Fruit fly (Drosophila melanogaster) whole organism, embryonic: Measurements from ENCODE around the gene CG1273.
A peak's percentile ranks its signal among the peaks of the same experiment; 100 is the strongest.

ENCODE experiments used
- Awh ChIP-seq: fragments of 200-800 bp; sonication (Bioruptor generic); IDR thresholded peaks from 2 replicates; pipeline ENCODE4, ENCODE4 v1.3.6; 2022; ENCODE audit warnings: missing biosample characterization, missing genetic modification characterization
- BtbVII ChIP-seq: fragments of 200-800 bp; sonication (Bioruptor generic); optimal IDR thresholded peaks from 3 replicates; lab custom pipeline; 2017; ENCODE audit warnings: missing biosample characterization, mild to moderate bottlenecking, missing genetic modification characterization
- CG10209 ChIP-seq: fragments of 200-800 bp; sonication (Bioruptor generic); optimal IDR thresholded peaks from 3 replicates; lab custom pipeline; 2017; ENCODE audit warnings: missing biosample characterization, mild to moderate bottlenecking, missing genetic modification characterization, missing genetic modification reagents
- CG11247 ChIP-seq: fragments of 200-800 bp; sonication (Bioruptor generic); IDR thresholded peaks from 2 replicates; pipeline ENCODE4 v1.3.6; 2022; ENCODE audit warnings: missing biosample characterization, missing genetic modification characterization
- CG15269 ChIP-seq: fragments of 200-800 bp; sonication (Bioruptor generic); optimal IDR thresholded peaks from 2 replicates; lab custom pipeline; 2018; ENCODE audit warnings: missing biosample characterization, mild to moderate bottlenecking, missing genetic modification characterization, moderate library complexity
- CG17568 ChIP-seq: fragments of 200-800 bp; sonication (Bioruptor generic); optimal IDR thresholded peaks from 2 replicates; lab custom pipeline; 2018; ENCODE audit warnings: missing biosample characterization, mild to moderate bottlenecking, missing genetic modification characterization, moderate library complexity
- CG2202 ChIP-seq: fragments of 200-800 bp; sonication (Bioruptor generic); optimal IDR thresholded peaks from 2 replicates; lab custom pipeline; 2018; ENCODE audit warnings: missing biosample characterization, mild to moderate bottlenecking, missing genetic modification characterization
- CG30020 ChIP-seq: fragments of 200-800 bp; optimal IDR thresholded peaks from 2 replicates; lab custom pipeline; 2019; ENCODE audit warnings: missing biosample characterization, mild to moderate bottlenecking, missing genetic modification characterization, moderate library complexity
- CG31388 ChIP-seq: fragments of 200-800 bp; sonication (Bioruptor generic); optimal IDR thresholded peaks from 2 replicates; lab custom pipeline; 2016; ENCODE audit warnings: missing biosample characterization, missing genetic modification characterization
- CG3995 ChIP-seq: fragments of 200-800 bp; sonication (Bioruptor generic); optimal IDR thresholded peaks from 3 replicates; lab custom pipeline; 2016; ENCODE audit warnings: missing biosample characterization, missing genetic modification characterization
- CG4328 ChIP-seq: fragments of 200-800 bp; sonication (Bioruptor generic); optimal IDR thresholded peaks from 3 replicates; lab custom pipeline; 2017; ENCODE audit warnings: missing biosample characterization, missing genetic modification reagents, missing genetic modification characterization
- CG4404 ChIP-seq: fragments of 200-800 bp; sonication (Bioruptor generic); IDR thresholded peaks from 2 replicates; pipeline ENCODE4 v1.3.6; 2022; ENCODE audit warnings: missing biosample characterization, missing genetic modification characterization
- CG4820 ChIP-seq: fragments of 200-800 bp; sonication (Bioruptor generic); optimal IDR thresholded peaks from 3 replicates; lab custom pipeline; 2016; ENCODE audit warnings: missing biosample characterization, missing genetic modification characterization
- CG5953 ChIP-seq: fragments of 200-800 bp; sonication (Bioruptor generic); IDR thresholded peaks from 2 replicates; pipeline ENCODE4 v1.3.6; 2022; ENCODE audit warnings: missing biosample characterization, missing genetic modification characterization
- CG7271 ChIP-seq: fragments of 200-800 bp; sonication (Bioruptor generic); optimal IDR thresholded peaks from 2 replicates; lab custom pipeline; 2018; ENCODE audit warnings: missing biosample characterization, mild to moderate bottlenecking, missing genetic modification characterization, moderate library complexity
- CG7372 ChIP-seq: fragments of 200-800 bp; sonication (Bioruptor generic); IDR thresholded peaks from 2 replicates; pipeline ENCODE4 v1.3.6; 2022; ENCODE audit warnings: missing biosample characterization, missing genetic modification characterization
- CG9932 ChIP-seq: fragments of 200-800 bp; sonication (Bioruptor generic); IDR thresholded peaks from 2 replicates; pipeline ENCODE4 v1.3.6; 2022; ENCODE audit warnings: missing biosample characterization, missing genetic modification characterization
- D ChIP-seq, 2 experiments: fragments of 200-800 bp in 1 of 2; fragments of >200 bp in 1 of 2; sonication (Bioruptor generic) in 1 of 2; optimal IDR thresholded peaks; 2 replicates in 1 of 2; 3 replicates in 1 of 2; lab custom pipeline; 2017; ENCODE audit warnings: mild to moderate bottlenecking in 1 of 2, missing biosample characterization in 1 of 2, missing genetic modification characterization in 1 of 2, missing genetic modification reagents in 1 of 2
- Dip2 ChIP-seq: fragments of 200-800 bp; sonication (Bioruptor generic); IDR thresholded peaks from 2 replicates; pipeline ENCODE4 v1.3.6; 2022; ENCODE audit warnings: missing biosample characterization, missing genetic modification characterization
- Gsc ChIP-seq: fragments of 200-800 bp; sonication (Bioruptor generic); IDR thresholded peaks from 2 replicates; pipeline ENCODE4 v1.3.6; 2022; ENCODE audit warnings: missing biosample characterization, missing genetic modification characterization
- Hmr ChIP-seq: fragments of 200-800 bp; sonication (Bioruptor generic); optimal IDR thresholded peaks from 3 replicates; lab custom pipeline; 2017; ENCODE audit warnings: mild to moderate bottlenecking, missing biosample characterization, missing genetic modification reagents, missing genetic modification characterization
- Hr3 ChIP-seq: fragments of 200-800 bp; sonication (Bioruptor generic); optimal IDR thresholded peaks from 3 replicates; lab custom pipeline; 2016; ENCODE audit warnings: missing biosample characterization, missing genetic modification characterization
- Hr78 ChIP-seq, 2 experiments: fragments of 200-800 bp in 1 of 2; fragments of >200 bp in 1 of 2; sonication (Bioruptor generic) in 1 of 2; optimal IDR thresholded peaks; 2 replicates each; lab custom pipeline; 2017 to 2019; ENCODE audit warnings: missing biosample characterization in 2 of 2, missing genetic modification characterization in 2 of 2, mild to moderate bottlenecking in 1 of 2, moderate library complexity in 1 of 2
- Lpt ChIP-seq: fragments of >200 bp; optimal IDR thresholded peaks from 2 replicates; lab custom pipeline; 2018; ENCODE audit warnings: missing biosample characterization, missing genetic modification characterization
- MTF-1 ChIP-seq: fragments of 200-800 bp; sonication (Bioruptor generic); optimal IDR thresholded peaks from 2 replicates; lab custom pipeline; 2018; ENCODE audit warnings: missing biosample characterization, mild to moderate bottlenecking, missing genetic modification characterization, borderline replicate concordance
- NfI ChIP-seq: fragments of 200-800 bp; sonication (Bioruptor generic); optimal IDR thresholded peaks from 3 replicates; lab custom pipeline; 2018; ENCODE audit warnings: missing biosample characterization, mild to moderate bottlenecking, missing genetic modification characterization, moderate library complexity
- Oli ChIP-seq: fragments of 200-800 bp; sonication (Bioruptor generic); optimal IDR thresholded peaks from 2 replicates; lab custom pipeline; 2018; ENCODE audit warnings: missing biosample characterization, mild to moderate bottlenecking, missing genetic modification characterization, moderate library complexity
- Rfx ChIP-seq: fragments of 200-800 bp; sonication (Bioruptor generic); IDR thresholded peaks from 2 replicates; pipeline ENCODE4 v1.3.6; 2022; ENCODE audit warnings: missing biosample characterization, missing genetic modification characterization
- Sin3A ChIP-seq: fragments of >200 bp; optimal IDR thresholded peaks from 2 replicates; lab custom pipeline; 2018
- Stat92E ChIP-seq, 3 experiments: fragments of >200 bp in 2 of 3; fragments of 200-800 bp in 1 of 3; sonication (Bioruptor generic) in 1 of 3; optimal IDR thresholded peaks; 2 replicates each; lab custom pipeline; 2017 to 2019; ENCODE audit warnings: missing biosample characterization in 3 of 3, missing genetic modification characterization in 3 of 3, mild to moderate bottlenecking in 1 of 3, moderate library complexity in 1 of 3
- Taf1 ChIP-seq: fragments of 200-800 bp; sonication (Bioruptor generic); IDR thresholded peaks from 2 replicates; pipeline ENCODE4 v1.3.6; 2022; ENCODE audit warnings: missing biosample characterization, missing genetic modification characterization
- cwo ChIP-seq: fragments of 200-800 bp; sonication (Bioruptor generic); optimal IDR thresholded peaks from 3 replicates; lab custom pipeline; 2017; ENCODE audit warnings: missing biosample characterization, missing genetic modification characterization, mild to moderate bottlenecking, moderate library complexity, missing genetic modification reagents
- fd96Cb ChIP-seq: fragments of 200-800 bp; sonication (Bioruptor generic); optimal IDR thresholded peaks from 2 replicates; lab custom pipeline; 2018; ENCODE audit warnings: missing biosample characterization, mild to moderate bottlenecking, missing genetic modification characterization, moderate library complexity
- gce ChIP-seq: fragments of 200-800 bp; sonication (Bioruptor generic); IDR thresholded peaks from 3 replicates; pipeline ENCODE4 v1.3.6; 2022; ENCODE audit warnings: missing biosample characterization, missing genetic modification characterization
- gt ChIP-seq: fragments of 200-800 bp; sonication (Bioruptor generic); IDR thresholded peaks from 2 replicates; pipeline ENCODE4 v1.3.6; 2022; ENCODE audit warnings: missing biosample characterization, missing genetic modification characterization
- nerfin-2 ChIP-seq: fragments of 200-800 bp; sonication (Bioruptor generic); IDR thresholded peaks from 2 replicates; pipeline ENCODE4 v1.3.6; 2022; ENCODE audit warnings: missing biosample characterization, missing genetic modification characterization; ENCODE audit not compliant: partially characterized antibody
- nom ChIP-seq: fragments of 200-800 bp; sonication (Bioruptor generic); optimal IDR thresholded peaks from 2 replicates; lab custom pipeline; 2017; ENCODE audit warnings: missing biosample characterization, missing genetic modification characterization, mild to moderate bottlenecking, moderate library complexity, missing genetic modification reagents
- oc ChIP-seq: fragments of 200-800 bp; sonication (Bioruptor generic); optimal IDR thresholded peaks from 2 replicates; lab custom pipeline; 2018; ENCODE audit warnings: missing biosample characterization, mild to moderate bottlenecking, missing genetic modification characterization, moderate library complexity
- pan ChIP-seq, 4 experiments: fragments of >200 bp in 3 of 4; fragments of 200-800 bp in 1 of 4; sonication (Bioruptor generic) in 1 of 4; optimal IDR thresholded peaks in 3 of 4; IDR thresholded peaks in 1 of 4; 2 replicates each; pipeline versions ENCODE4 v1.3.6 to Lab custom; 2017 to 2022; ENCODE audit warnings: missing biosample characterization in 2 of 4, missing genetic modification characterization in 2 of 4, mixed read lengths in 1 of 4
- run ChIP-seq: fragments of 200-800 bp; sonication (Bioruptor generic); optimal IDR thresholded peaks from 3 replicates; lab custom pipeline; 2018; ENCODE audit warnings: missing biosample characterization, mild to moderate bottlenecking, missing genetic modification characterization
- so ChIP-seq: fragments of 200-800 bp; sonication (Bioruptor generic); IDR thresholded peaks from 3 replicates; pipeline ENCODE4 v1.3.6; 2022; ENCODE audit warnings: missing biosample characterization, missing genetic modification characterization
- stc ChIP-seq: fragments of 200-800 bp; sonication (Bioruptor generic); IDR thresholded peaks from 2 replicates; pipeline ENCODE4 v1.3.6; 2022; ENCODE audit warnings: missing biosample characterization, missing genetic modification characterization
- tgo ChIP-seq: fragments of 200-800 bp; sonication (Bioruptor generic); IDR thresholded peaks from 3 replicates; pipeline ENCODE4 v1.3.6; 2022; ENCODE audit warnings: missing biosample characterization, missing genetic modification characterization
- twi ChIP-seq: fragments of 200-800 bp; optimal IDR thresholded peaks from 2 replicates; lab custom pipeline; 2019; ENCODE audit warnings: missing biosample characterization, mild to moderate bottlenecking, missing genetic modification characterization, moderate library complexity
- vnd ChIP-seq: fragments of 200-800 bp; sonication (Bioruptor generic); IDR thresholded peaks from 3 replicates; pipeline ENCODE4 v1.3.6; 2022; ENCODE audit warnings: missing biosample characterization, missing genetic modification characterization; ENCODE audit not compliant: partially characterized antibody
- wdn ChIP-seq: fragments of 200-800 bp; sonication (Bioruptor generic); IDR thresholded peaks from 2 replicates; pipeline ENCODE4 v1.3.6; 2022; ENCODE audit warnings: missing biosample characterization, missing genetic modification characterization
- wek ChIP-seq: fragments of 200-800 bp; sonication (Bioruptor generic); optimal IDR thresholded peaks from 3 replicates; lab custom pipeline; 2018; ENCODE audit warnings: missing biosample characterization, mild to moderate bottlenecking, missing genetic modification characterization, moderate library complexity
- zfh2 ChIP-seq: fragments of 200-800 bp; sonication (Bioruptor generic); optimal IDR thresholded peaks from 2 replicates; lab custom pipeline; 2016; ENCODE audit warnings: missing biosample characterization, missing genetic modification characterization

CG1273 gene

DNA sequence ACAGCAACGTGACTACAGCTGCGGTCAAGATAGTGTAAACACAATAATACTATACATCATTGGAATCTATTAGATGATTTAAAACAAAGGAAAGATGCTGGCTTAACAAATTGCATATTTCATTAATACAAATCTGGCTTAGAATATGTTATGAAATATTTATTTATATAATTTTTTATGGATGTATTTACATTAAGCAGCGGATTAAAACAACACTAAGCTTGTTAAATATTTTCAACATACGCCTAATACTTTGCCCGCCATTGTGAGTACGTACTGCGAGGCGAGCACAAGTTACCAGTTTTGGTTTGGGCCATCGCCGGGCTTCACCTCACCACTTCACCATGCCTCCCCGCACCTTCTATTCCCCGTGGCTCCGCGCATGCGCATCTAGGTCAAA lies 6.4 kb downstream of the CG1273 start (continued):
- TF ChIP-seq wek (no peak), CG3995 (GFP tag; lab: Kevin White, UChicago) (peak; percentile 25), CG4820 (peak; percentile 11), Awh (GFP tag; lab: Robert Waterston, UW) (no peak; the same call in 1 of the 2 replicates), Rfx (peak; percentile 59; the same call in 1 of the 2 replicates), CG15269 (tag; lab: Kevin White, UChicago) (peak; percentile 84), Oli (tag; lab: Kevin White, UChicago) (peak; percentile 83), NfI (GFP tag; lab: Kevin White, UChicago) (peak; percentile 65), CG9932 (GFP tag; lab: Robert Waterston, UW) (no peak; the same call in 1 of the 2 replicates), Hr78 (GFP tag; optimal IDR thresholded peaks at IDR 0.05; lab: Kevin White, UChicago) (peak in 1 of 2 experiments; percentile 45), CG10209 (GFP tag; lab: Kevin White, UChicago) (peak; percentile 66), Dip2 (GFP tag; lab: Robert Waterston, UW) (no peak), fd96Cb (tag; lab: Kevin White, UChicago) (peak; percentile 72), Lpt (no peak), Sin3A (lab: Kevin White, UChicago) (no peak), Hr3 (GFP tag; lab: Kevin White, UChicago) (peak; percentile 66), CG7372 (peak; percentile 47; the same call in 1 of the 2 replicates), gt (GFP tag; lab: Robert Waterston, UW) (0 out of 2 replicates have a peak, but pooled peaks have one; percentile 7), nerfin-2 (GFP tag; lab: Robert Waterston, UW) (no peak), CG7271 (tag; lab: Kevin White, UChicago) (peak; percentile 13), CG11247 (GFP tag; lab: Robert Waterston, UW) (no peak), nom (GFP tag; lab: Kevin White, UChicago) (peak; percentile 48), MTF-1 (GFP tag; lab: Kevin White, UChicago) (peak; percentile 15), wdn (GFP tag; lab: Robert Waterston, UW) (0 out of 2 replicates have a peak, but pooled peaks have one; percentile 7), zfh2 (GFP tag; lab: Kevin White, UChicago) (no peak), gce (GFP tag; lab: Robert Waterston, UW) (peak; percentile 61; the same call in 1 of the 3 replicates), pan (optimal IDR thresholded peaks at IDR 0.05; lab: Kevin White, UChicago) (no peak), pan (GFP tag; optimal IDR thresholded peaks at IDR 0.05 in 1 of 2, IDR thresholded peaks at IDR 0.05 in 1 of 2) (peak in 1 of 2 experiments; percentile 69), Gsc (GFP tag; lab: Robert Waterston, UW) (no peak), twi (peak; percentile 50), CG4328 (GFP tag; lab: Kevin White, UChicago) (peak; percentile 44), CG4404 (peak; percentile 35; the same call in 1 of the 2 replicates), CG5953 (GFP tag; lab: Robert Waterston, UW) (peak; percentile 53; the same call in 1 of the 2 replicates), Hmr (GFP tag; lab: Kevin White, UChicago) (peak; percentile 65), CG31388 (GFP tag; lab: Kevin White, UChicago) (no peak), run (peak; percentile 72), CG17568 (peak; percentile 48), BtbVII (GFP tag; lab: Kevin White, UChicago) (peak; percentile 73), CG2202 (peak; percentile 52), oc (peak; percentile 74), Stat92E (GFP tag; optimal IDR thresholded peaks at IDR 0.05; lab: Kevin White, UChicago) (peak in 1 of 3 experiments; percentile 28), stc (peak; percentile 74), CG30020 (peak; percentile 29), Taf1 (GFP tag; lab: Robert Waterston, UW) (peak; percentile 18; the same call in 1 of the 2 replicates), tgo (peak; percentile 79), cwo (peak; percentile 68), so (GFP tag; lab: Robert Waterston, UW) (peak; percentile 59; the same call in 2 of the 3 replicates), D (optimal IDR thresholded peaks at IDR 0.05; lab: Kevin White, UChicago) (no peak), D (GFP tag; optimal IDR thresholded peaks at IDR 0.05; lab: Kevin White, UChicago) (peak; percentile 71), vnd (GFP tag; lab: Robert Waterston, UW) (no peak)
